Worm (Caenorhabditis elegans): ENCODE data around the gene C29F7.3.

- TF ChIP-seq ztf-4 (tag; optimal IDR thresholded peaks at IDR 0.05) (no peak), ceh-28 (tag; optimal IDR thresholded peaks at IDR 0.05) (no peak), daf-12 (tag; optimal IDR thresholded peaks at IDR 0.05) (no peak)
Measured at ce11 chrX:13388829-13389228, 30.9 kb downstream of the C29F7.3 start.

All from whole organism, L3 larva.